Fruit fly (Drosophila melanogaster) ovary, adult (tissue): ENCODE measurements around the gene mol.
A peak's percentile ranks its signal among the peaks of the same experiment; 100 is the strongest.

Source experiments
- CG17801 ChIP-seq: fragments of 200-800 bp; optimal IDR thresholded peaks from 2 replicates; lab custom pipeline; 2019; ENCODE audit warnings: missing biosample characterization, mild to moderate bottlenecking, missing genetic modification characterization, moderate library complexity; ENCODE audit not compliant: partially characterized antibody

Gene mol

dm6 chr2L:15000360-15000759, 3.0 kb upstream of the mol start:
- TF ChIP-seq CG17801 = no peak

dm6 chr2L:14995594-14996463, 1.5 kb downstream of the mol start:
- peak; percentile 26 for TF ChIP-seq CG17801

dm6 chr2L:14994834-14995506, 2.4 kb downstream of the mol start:
- no peak for TF ChIP-seq CG17801

- no peak for TF ChIP-seq CG17801
These were observed 4.5 kb downstream of the mol start for dm6 chr2L:14992889-14993288.

dm6 chr2L:14972836-14973235, 24.5 kb downstream of the mol start:
- TF ChIP-seq CG17801 = no peak

- TF ChIP-seq CG17801 = no peak
These were observed 25.2 kb downstream of the mol start, which contains the start of gene side-II for dm6 chr2L:14972133-14972532. side-II (minus strand) TSS chr2L:14972300.
